Fruit fly (Drosophila melanogaster) whole organism, pupa: ENCODE data around the gene betaTub85D.
A peak's percentile ranks its signal among the peaks of the same experiment; 100 is the strongest.

Source experiments
- CG13204 ChIP-seq: fragments of 200-800 bp; sonication (Bioruptor generic); optimal IDR thresholded peaks from 2 replicates; lab custom pipeline; 2018; ENCODE audit warnings: missing biosample characterization, mild to moderate bottlenecking, missing genetic modification characterization, moderate library complexity
- CG14655 ChIP-seq: fragments of 200-800 bp; sonication (Bioruptor generic); optimal IDR thresholded peaks from 3 replicates; lab custom pipeline; 2017; ENCODE audit warnings: mild to moderate bottlenecking, missing biosample characterization, missing genetic modification reagents, missing genetic modification characterization
- CG32121 ChIP-seq: fragments of 200-800 bp; sonication (Bioruptor generic); IDR thresholded peaks from 2 replicates; pipeline ENCODE4 v1.3.6; 2022; ENCODE audit warnings: missing biosample characterization, missing genetic modification characterization
- CG4496 ChIP-seq: fragments of 200-800 bp; sonication (Bioruptor generic); IDR thresholded peaks from 3 replicates; pipeline ENCODE4 v1.3.6; 2022; ENCODE audit warnings: missing biosample characterization, missing genetic modification characterization
- CG8159 ChIP-seq: fragments of 200-800 bp; sonication (Bioruptor generic); optimal IDR thresholded peaks from 3 replicates; lab custom pipeline; 2018; ENCODE audit warnings: missing biosample characterization, mild to moderate bottlenecking, missing genetic modification characterization, moderate library complexity
- CG8301 ChIP-seq: fragments of 200-800 bp; sonication (Bioruptor generic); optimal IDR thresholded peaks from 2 replicates; lab custom pipeline; 2018; ENCODE audit warnings: missing biosample characterization, mild to moderate bottlenecking, missing genetic modification characterization
- CG9948 ChIP-seq: fragments of 200-800 bp; sonication (Bioruptor generic); optimal IDR thresholded peaks from 2 replicates; lab custom pipeline; 2018; ENCODE audit warnings: missing biosample characterization, mild to moderate bottlenecking, missing genetic modification characterization, moderate library complexity
- D1 ChIP-seq: fragments of 200-800 bp; sonication (Bioruptor generic); optimal IDR thresholded peaks from 2 replicates; lab custom pipeline; 2018; ENCODE audit warnings: missing biosample characterization, mild to moderate bottlenecking, missing genetic modification characterization, moderate library complexity
- Ets98B ChIP-seq: fragments of 200-800 bp; sonication (Bioruptor generic); IDR thresholded peaks from 2 replicates; pipeline ENCODE4 v1.3.6; 2022; ENCODE audit warnings: missing biosample characterization, missing genetic modification characterization
- Pif1A ChIP-seq: fragments of 200-800 bp; sonication (Bioruptor generic); optimal IDR thresholded peaks from 3 replicates; lab custom pipeline; 2016; ENCODE audit warnings: missing biosample characterization, missing genetic modification characterization
- Pif1B ChIP-seq: fragments of 200-800 bp; sonication (Bioruptor generic); optimal IDR thresholded peaks from 3 replicates; lab custom pipeline; 2016; ENCODE audit warnings: missing biosample characterization, missing genetic modification characterization
- fd96Ca ChIP-seq: fragments of 200-800 bp; sonication (Bioruptor generic); IDR thresholded peaks from 3 replicates; pipeline ENCODE4 v1.3.6; 2022; ENCODE audit warnings: missing biosample characterization, missing genetic modification characterization
- gl ChIP-seq: fragments of 200-800 bp; sonication (Bioruptor generic); optimal IDR thresholded peaks from 2 replicates; lab custom pipeline; 2018; ENCODE audit warnings: missing biosample characterization, mild to moderate bottlenecking, missing genetic modification characterization
- rn ChIP-seq: fragments of 200-800 bp; sonication (Bioruptor generic); IDR thresholded peaks from 2 replicates; pipeline ENCODE4 v1.3.6; 2022; ENCODE audit warnings: missing biosample characterization, missing genetic modification characterization

dm6 chr3R:9380970-9381369 is 29.1 kb downstream of the betaTub85D start:
- TF ChIP-seq D1 (no peak), fd96Ca (GFP tag; lab: Robert Waterston, UW) (0 out of 3 replicates have a peak, but pooled peaks have one; percentile 31), rn (no peak), CG4496 (peak; percentile 63; the same call in 2 of the 3 replicates), CG32121 (GFP tag; lab: Robert Waterston, UW) (no peak), CG9948 (tag; lab: Kevin White, UChicago) (no peak), CG13204 (GFP tag; lab: Kevin White, UChicago) (peak; percentile 62), Ets98B (GFP tag; lab: Robert Waterston, UW) (no peak; the same call in 1 of the 2 replicates), CG8159 (tag; lab: Kevin White, UChicago) (peak; percentile 34), Pif1A (GFP tag; lab: Kevin White, UChicago) (no peak), gl (peak; percentile 44), Pif1B (GFP tag; lab: Kevin White, UChicago) (peak; percentile 8), CG8301 (tag; lab: Kevin White, UChicago) (no peak), CG14655 (GFP tag; lab: Kevin White, UChicago) (no peak)
